Fruit fly (Drosophila melanogaster) whole organism, prepupa: Measurements from ENCODE around the gene Alh.

Experiments
- CG10631 ChIP-seq: fragments of 200-800 bp; sonication (Bioruptor generic); optimal IDR thresholded peaks from 2 replicates; lab custom pipeline; 2016; ENCODE audit warnings: missing biosample characterization, missing genetic modification characterization
- CG10669 ChIP-seq: fragments of 200-800 bp; sonication (Bioruptor generic); optimal IDR thresholded peaks from 3 replicates; lab custom pipeline; 2018; ENCODE audit warnings: missing biosample characterization, mild to moderate bottlenecking, missing genetic modification characterization, moderate library complexity
- CG11294 ChIP-seq: fragments of 200-800 bp; sonication (Bioruptor generic); IDR thresholded peaks from 2 replicates; pipeline ENCODE4 v1.3.6; 2022; ENCODE audit warnings: missing biosample characterization, missing genetic modification characterization
- CG11762 ChIP-seq: fragments of 200-800 bp; sonication (Bioruptor generic); optimal IDR thresholded peaks from 3 replicates; lab custom pipeline; 2016; ENCODE audit warnings: missing biosample characterization, missing genetic modification characterization; ENCODE audit not compliant: insufficient read depth
- CG11902 ChIP-seq: fragments of 200-800 bp; sonication (Bioruptor generic); optimal IDR thresholded peaks from 3 replicates; lab custom pipeline; 2016; ENCODE audit warnings: missing biosample characterization, missing genetic modification characterization
- CG15336 ChIP-seq: fragments of 200-800 bp; sonication (Bioruptor generic); IDR thresholded peaks from 2 replicates; pipeline ENCODE4 v1.3.6; 2022; ENCODE audit warnings: missing biosample characterization, missing genetic modification characterization
- CG16779 ChIP-seq: fragments of 200-800 bp; sonication (Bioruptor generic); optimal IDR thresholded peaks from 3 replicates; lab custom pipeline; 2017; ENCODE audit warnings: missing biosample characterization, mild to moderate bottlenecking, missing genetic modification characterization
- CG3032 ChIP-seq: fragments of 200-800 bp; optimal IDR thresholded peaks from 2 replicates; lab custom pipeline; 2019; ENCODE audit warnings: missing biosample characterization, mild to moderate bottlenecking, missing genetic modification characterization, moderate library complexity
- CG31627 ChIP-seq: fragments of 200-800 bp; sonication (Bioruptor generic); optimal IDR thresholded peaks from 3 replicates; lab custom pipeline; 2016; ENCODE audit warnings: missing biosample characterization, missing genetic modification characterization
- CG32006 ChIP-seq: fragments of 200-800 bp; sonication (Bioruptor generic); optimal IDR thresholded peaks from 3 replicates; lab custom pipeline; 2017; ENCODE audit warnings: missing biosample characterization, mild to moderate bottlenecking, missing genetic modification characterization
- CG34406 ChIP-seq: fragments of 200-800 bp; sonication (Bioruptor generic); optimal IDR thresholded peaks from 3 replicates; lab custom pipeline; 2016; ENCODE audit warnings: missing biosample characterization, missing genetic modification characterization
- CG3919 ChIP-seq: fragments of 200-800 bp; sonication (Bioruptor generic); optimal IDR thresholded peaks from 3 replicates; lab custom pipeline; 2016; ENCODE audit warnings: missing biosample characterization, missing genetic modification characterization
- CG4318 ChIP-seq: fragments of 200-800 bp; sonication (Bioruptor generic); optimal IDR thresholded peaks from 3 replicates; lab custom pipeline; 2017; ENCODE audit warnings: missing biosample characterization, mild to moderate bottlenecking, missing genetic modification characterization
- CG6163 ChIP-seq: fragments of 200-800 bp; sonication (Bioruptor generic); IDR thresholded peaks from 3 replicates; pipeline ENCODE4 v1.3.6; 2022; ENCODE audit warnings: missing biosample characterization, missing genetic modification characterization
- CG6276 ChIP-seq: fragments of 200-800 bp; sonication (Bioruptor generic); optimal IDR thresholded peaks from 2 replicates; lab custom pipeline; 2017; ENCODE audit warnings: missing biosample characterization, mild to moderate bottlenecking, missing genetic modification characterization
- CG6792 ChIP-seq: fragments of 200-800 bp; sonication (Bioruptor generic); optimal IDR thresholded peaks from 3 replicates; lab custom pipeline; 2016; ENCODE audit warnings: missing biosample characterization, missing genetic modification characterization
- CG6808 ChIP-seq: fragments of 200-800 bp; sonication (Bioruptor generic); optimal IDR thresholded peaks from 3 replicates; lab custom pipeline; 2017; ENCODE audit warnings: missing biosample characterization, missing genetic modification characterization, mild to moderate bottlenecking, moderate library complexity, missing genetic modification reagents
- CG6854 ChIP-seq: fragments of 200-800 bp; sonication (Bioruptor generic); optimal IDR thresholded peaks from 2 replicates; lab custom pipeline; 2017; ENCODE audit warnings: missing biosample characterization, mild to moderate bottlenecking, missing genetic modification characterization
- CG7368 ChIP-seq: fragments of 200-800 bp; sonication (Bioruptor generic); optimal IDR thresholded peaks from 3 replicates; lab custom pipeline; 2016; ENCODE audit warnings: missing biosample characterization, missing genetic modification characterization
- CG8119 ChIP-seq: fragments of 200-800 bp; sonication (Bioruptor generic); IDR thresholded peaks from 3 replicates; pipeline ENCODE4 v1.3.6; 2022; ENCODE audit warnings: missing biosample characterization, missing genetic modification characterization
- CG9139 ChIP-seq: fragments of 200-800 bp; sonication (Bioruptor generic); optimal IDR thresholded peaks from 3 replicates; lab custom pipeline; 2017; ENCODE audit warnings: missing biosample characterization, mild to moderate bottlenecking, missing genetic modification characterization
- Eip75B ChIP-seq: fragments of 200-800 bp; sonication (Bioruptor generic); optimal IDR thresholded peaks from 3 replicates; lab custom pipeline; 2016; ENCODE audit warnings: missing biosample characterization, missing genetic modification characterization
- Eip78C ChIP-seq: fragments of 200-800 bp; sonication (Bioruptor generic); peaks from one replicate; lab custom pipeline; 2016; ENCODE audit warnings: missing biosample characterization, missing genetic modification characterization
- Eip93F ChIP-seq: fragments of 200-800 bp; sonication (Bioruptor generic); optimal IDR thresholded peaks from 2 replicates; lab custom pipeline; 2016; ENCODE audit warnings: missing biosample characterization, mild to moderate bottlenecking, missing genetic modification characterization
- Ets21C ChIP-seq: fragments of 200-800 bp; sonication (Bioruptor generic); optimal IDR thresholded peaks from 3 replicates; lab custom pipeline; 2016; ENCODE audit warnings: missing biosample characterization, missing genetic modification characterization
- Ets96B ChIP-seq: fragments of 200-800 bp; optimal IDR thresholded peaks from 2 replicates; lab custom pipeline; 2019; ENCODE audit warnings: missing biosample characterization, mild to moderate bottlenecking, missing genetic modification characterization, moderate library complexity
- Hr38 ChIP-seq: sonication (Bioruptor generic); optimal IDR thresholded peaks from 2 replicates; lab custom pipeline; 2016; ENCODE audit warnings: missing biosample characterization, missing genetic modification characterization
- Hr39 ChIP-seq: fragments of 200-800 bp; sonication (Bioruptor generic); optimal IDR thresholded peaks from 2 replicates; lab custom pipeline; 2016; ENCODE audit warnings: missing biosample characterization, missing genetic modification characterization
- Hr4 ChIP-seq: fragments of 200-800 bp; sonication (Bioruptor generic); optimal IDR thresholded peaks from 3 replicates; lab custom pipeline; 2016; ENCODE audit warnings: missing biosample characterization, missing genetic modification characterization
- Lpt ChIP-seq: fragments of 200-800 bp; sonication (Bioruptor generic); optimal IDR thresholded peaks from 3 replicates; lab custom pipeline; 2016; ENCODE audit warnings: missing biosample characterization, missing genetic modification characterization
- Met ChIP-seq: fragments of 200-800 bp; sonication (Bioruptor generic); optimal IDR thresholded peaks from 3 replicates; lab custom pipeline; 2016; ENCODE audit warnings: missing biosample characterization, missing genetic modification characterization
- OdsH ChIP-seq: fragments of 200-800 bp; sonication (Bioruptor generic); optimal IDR thresholded peaks from 3 replicates; lab custom pipeline; 2016; ENCODE audit warnings: missing biosample characterization, missing genetic modification characterization
- Smox ChIP-seq: fragments of 200-800 bp; sonication (Bioruptor generic); optimal IDR thresholded peaks from 3 replicates; lab custom pipeline; 2016; ENCODE audit warnings: missing biosample characterization, missing genetic modification characterization
- Sox102F ChIP-seq: fragments of 200-800 bp; sonication (Bioruptor generic); optimal IDR thresholded peaks from 2 replicates; lab custom pipeline; 2016; ENCODE audit warnings: missing biosample characterization, mild to moderate bottlenecking, missing genetic modification characterization
- Sox14 ChIP-seq: fragments of 200-800 bp; sonication (Bioruptor generic); optimal IDR thresholded peaks from 3 replicates; lab custom pipeline; 2016; ENCODE audit warnings: missing biosample characterization, missing genetic modification characterization
- Sox15 ChIP-seq: fragments of 200-800 bp; sonication (Bioruptor generic); optimal IDR thresholded peaks from 3 replicates; lab custom pipeline; 2016; ENCODE audit warnings: missing biosample characterization, missing genetic modification characterization
- acj6 ChIP-seq: fragments of 200-800 bp; sonication (Bioruptor generic); optimal IDR thresholded peaks from 3 replicates; lab custom pipeline; 2016; ENCODE audit warnings: missing biosample characterization, missing genetic modification characterization
- cyc ChIP-seq: fragments of 200-800 bp; sonication (Bioruptor generic); optimal IDR thresholded peaks from 3 replicates; lab custom pipeline; 2016; ENCODE audit warnings: missing biosample characterization, missing genetic modification characterization
- dsx ChIP-seq: fragments of 200-800 bp; optimal IDR thresholded peaks from 3 replicates; lab custom pipeline; 2019; ENCODE audit warnings: missing biosample characterization, mild to moderate bottlenecking, missing genetic modification characterization, moderate library complexity; ENCODE audit not compliant: poor library complexity, severe bottlenecking
- eg ChIP-seq: fragments of 200-800 bp; sonication (Bioruptor generic); IDR thresholded peaks from 3 replicates; pipeline ENCODE4 v1.3.6; 2022; ENCODE audit warnings: missing biosample characterization, missing genetic modification characterization
- esn ChIP-seq: fragments of 200-800 bp; sonication (Bioruptor generic); optimal IDR thresholded peaks from 2 replicates; lab custom pipeline; 2016; ENCODE audit warnings: missing biosample characterization, mild to moderate bottlenecking, missing genetic modification characterization, moderate library complexity
- fd59A ChIP-seq: fragments of 200-800 bp; sonication (Bioruptor generic); optimal IDR thresholded peaks from 2 replicates; lab custom pipeline; 2017; ENCODE audit warnings: missing biosample characterization, mild to moderate bottlenecking, missing genetic modification characterization, missing genetic modification reagents
- fkh ChIP-seq: fragments of 200-800 bp; sonication (Bioruptor generic); optimal IDR thresholded peaks from 3 replicates; lab custom pipeline; 2017; ENCODE audit warnings: missing biosample characterization, mild to moderate bottlenecking, missing genetic modification characterization, moderate library complexity
- net ChIP-seq: fragments of 200-800 bp; sonication (Bioruptor generic); optimal IDR thresholded peaks from 3 replicates; lab custom pipeline; 2016; ENCODE audit warnings: missing biosample characterization, missing genetic modification characterization
- pdm3 ChIP-seq: fragments of 200-800 bp; sonication (Bioruptor generic); optimal IDR thresholded peaks from 3 replicates; lab custom pipeline; 2016; ENCODE audit warnings: missing biosample characterization, missing genetic modification characterization
- spab ChIP-seq: fragments of 200-800 bp; sonication (Bioruptor generic); optimal IDR thresholded peaks from 2 replicates; lab custom pipeline; 2017; ENCODE audit warnings: missing biosample characterization, mild to moderate bottlenecking, missing genetic modification characterization, missing genetic modification reagents
- ss ChIP-seq, 2 experiments: fragments of 200-800 bp; sonication (Bioruptor generic); optimal IDR thresholded peaks; 2 replicates in 1 of 2; 3 replicates in 1 of 2; lab custom pipeline; 2017 to 2018; ENCODE audit warnings: mild to moderate bottlenecking in 2 of 2, missing biosample characterization in 2 of 2, missing genetic modification characterization in 2 of 2, moderate library complexity in 1 of 2
- svp ChIP-seq: fragments of 200-800 bp; sonication (Bioruptor generic); peaks from one replicate; lab custom pipeline; 2016; ENCODE audit warnings: missing biosample characterization, missing genetic modification characterization
- topi ChIP-seq: fragments of 200-800 bp; sonication (Bioruptor generic); optimal IDR thresholded peaks from 3 replicates; lab custom pipeline; 2016; ENCODE audit warnings: missing biosample characterization, missing genetic modification characterization
- vri ChIP-seq: fragments of 200-800 bp; sonication (Bioruptor generic); optimal IDR thresholded peaks from 3 replicates; lab custom pipeline; 2016; ENCODE audit warnings: missing biosample characterization, mild to moderate bottlenecking, missing genetic modification characterization

Alh gene

dm6 chr3R:7083750-7084149, 40.2 kb downstream of the Alh start:
- TF ChIP-seq CG8119 (GFP tag; lab: Robert Waterston, UW), result no peak
- TF ChIP-seq svp, result peak; percentile 88

dm6 chr3R:7081972-7082371, 42.0 kb downstream of the Alh start, which contains the start of gene Dpck:
Gene Dpck (plus strand): TSS chr3R:7082182.
- TF ChIP-seq CG31627 (GFP tag; lab: Kevin White, UChicago), result peak; percentile 45
- peak; percentile 40 for TF ChIP-seq Smox (GFP tag; lab: Kevin White, UChicago)
- peak; percentile 29 for TF ChIP-seq OdsH (GFP tag; lab: Kevin White, UChicago)
- TF ChIP-seq Ets21C (GFP tag; lab: Kevin White, UChicago), result no peak
- TF ChIP-seq fd59A (GFP tag; lab: Kevin White, UChicago), result peak; percentile 15
- no peak for TF ChIP-seq CG10631 (GFP tag; lab: Kevin White, UChicago)
- TF ChIP-seq vri, result peak; percentile 22
- TF ChIP-seq Lpt (GFP tag; lab: Kevin White, UChicago), result no peak
- peak; percentile 27 for TF ChIP-seq Hr39 (GFP tag; lab: Kevin White, UChicago)
- peak; percentile 35; the same call in 1 of the 2 replicates for TF ChIP-seq CG15336
- peak; percentile 19 for TF ChIP-seq cyc (GFP tag; lab: Kevin White, UChicago)
- peak; percentile 81 for TF ChIP-seq svp
- peak; percentile 65 for TF ChIP-seq pdm3 (GFP tag; lab: Kevin White, UChicago)
- TF ChIP-seq CG7368 (GFP tag; lab: Kevin White, UChicago), result no peak
- TF ChIP-seq net (GFP tag; lab: Kevin White, UChicago), result peak; percentile 58
- TF ChIP-seq CG32006 (GFP tag; lab: Kevin White, UChicago), result peak; percentile 25
- peak; percentile 62 for TF ChIP-seq CG9139 (GFP tag; lab: Kevin White, UChicago)
- peak; percentile 33 for TF ChIP-seq CG6808
- no peak for TF ChIP-seq Sox15 (GFP tag; lab: Kevin White, UChicago)
- TF ChIP-seq CG3919 (GFP tag; lab: Kevin White, UChicago), result peak; percentile 51
- TF ChIP-seq CG3032, result peak; percentile 35
- no peak for TF ChIP-seq fkh (GFP tag; lab: Kevin White, UChicago)
- peak; percentile 14 for TF ChIP-seq CG34406
- no peak for TF ChIP-seq Hr38
- no peak for TF ChIP-seq CG6854
- TF ChIP-seq CG16779 (tag; lab: Kevin White, UChicago), result peak; percentile 44
- TF ChIP-seq CG4318 (GFP tag; lab: Kevin White, UChicago), result no peak
- peak; percentile 52 for TF ChIP-seq Sox102F
- TF ChIP-seq CG11762 (GFP tag; lab: Kevin White, UChicago), result no peak
- TF ChIP-seq Met (GFP tag; lab: Kevin White, UChicago), result peak; percentile 53
- TF ChIP-seq dsx (GFP tag; lab: Kevin White, UChicago), result peak; percentile 40
- TF ChIP-seq Eip78C, result peak; percentile 83
- peak; percentile 41 for TF ChIP-seq topi (GFP tag; lab: Kevin White, UChicago)
- TF ChIP-seq CG10669 (GFP tag; lab: Kevin White, UChicago), result peak; percentile 20
- peak; percentile 27 for TF ChIP-seq CG6792 (GFP tag; lab: Kevin White, UChicago)
- peak; percentile 56 for TF ChIP-seq Hr4 (GFP tag; lab: Kevin White, UChicago)
- peak; percentile 42 for TF ChIP-seq Eip75B (GFP tag; lab: Kevin White, UChicago)
- TF ChIP-seq CG6276 (GFP tag; lab: Kevin White, UChicago), result peak; percentile 48
- peak; percentile 29 to 50 for TF ChIP-seq ss (GFP tag; optimal IDR thresholded peaks at IDR 0.05; lab: Kevin White, UChicago)
- peak; percentile 3 for TF ChIP-seq CG11902
- TF ChIP-seq Ets96B (tag; lab: Kevin White, UChicago), result peak; percentile 47
- peak; percentile 47 for TF ChIP-seq acj6 (GFP tag; lab: Kevin White, UChicago)
- no peak for TF ChIP-seq Eip93F (GFP tag; lab: Kevin White, UChicago)
- peak; percentile 41 for TF ChIP-seq esn (GFP tag; lab: Kevin White, UChicago)
- TF ChIP-seq spab (GFP tag; lab: Kevin White, UChicago), result peak; percentile 33
- TF ChIP-seq eg (GFP tag; lab: Robert Waterston, UW), result peak; percentile 63
- peak; percentile 63; the same call in 2 of the 3 replicates for TF ChIP-seq CG8119 (GFP tag; lab: Robert Waterston, UW)
- no peak for TF ChIP-seq CG11294
- TF ChIP-seq CG6163 (GFP tag; lab: Robert Waterston, UW), result peak; percentile 68
- TF ChIP-seq Sox14, result peak; percentile 58
